Worm (Caenorhabditis elegans) whole organism, L4/young adult: Measurements from ENCODE around the gene R01B10.2.
A peak's percentile ranks its signal among the peaks of the same experiment; 100 is the strongest.
"Not testable (repeated sequence)": the region's sequence is repeated elsewhere in the genome, so short reads cannot be mapped to it uniquely, and the experiment has no call there.

Experiments used
- W03F9.2 ChIP-seq: fragments of 150-350 bp; optimal IDR thresholded peaks from 2 replicates; lab custom pipeline; 2014; ENCODE audit warnings: missing biosample characterization, missing genetic modification characterization
- dao-5 ChIP-seq: sonication (generic microtip); optimal IDR thresholded peaks from 2 replicates; lab custom pipeline; 2016; ENCODE audit warnings: missing genotype, missing genetic modification characterization, moderate library complexity, missing compliant biosample characterization
- him-1 ChIP-seq: sonication (generic microtip); optimal IDR thresholded peaks from 2 replicates; lab custom pipeline; 2016; ENCODE audit warnings: missing genotype, missing genetic modification reagents, missing genetic modification characterization, missing compliant biosample characterization

Gene R01B10.2

DNA sequence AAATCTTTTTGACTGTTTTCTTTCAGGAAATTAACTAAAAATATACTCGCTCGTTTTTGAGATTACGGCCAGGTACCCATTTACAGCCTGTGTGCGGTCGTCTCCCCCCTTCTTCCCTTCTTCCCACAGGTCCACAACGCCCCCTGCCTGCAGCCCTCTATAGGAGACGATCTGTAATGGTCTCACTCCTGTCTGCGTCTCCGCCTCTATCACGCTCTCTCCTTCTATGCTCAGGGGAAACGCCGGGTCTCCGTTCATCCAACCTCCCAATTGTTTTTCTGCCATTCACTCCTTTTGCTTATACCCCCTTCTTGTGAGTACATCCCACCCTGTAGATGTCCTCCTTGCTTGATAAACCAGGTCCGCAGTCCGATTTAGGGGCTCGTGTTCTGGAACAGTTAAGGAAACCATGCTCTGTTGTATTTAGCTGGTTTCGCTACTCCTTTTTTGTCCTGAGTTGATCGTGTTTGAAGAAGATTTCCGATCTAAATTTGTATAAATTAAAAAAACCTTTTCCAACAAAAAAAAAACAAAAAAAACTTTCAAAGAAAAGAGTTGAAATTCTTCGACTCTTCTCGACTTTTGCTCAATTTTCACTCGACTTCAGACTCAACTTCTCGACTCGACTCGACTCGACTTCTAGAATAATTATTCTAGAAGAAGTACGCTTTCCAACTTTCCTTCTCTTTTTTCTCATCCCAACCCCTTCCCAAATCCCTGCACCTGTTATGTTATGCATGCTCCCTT, 2.7 kb downstream of the R01B10.2 start, which contains the start of gene F29G9.1:
Gene F29G9.1, plus strand, starts transcription at position 697 of the 747 bp plus-strand sequence.
- not testable (repeated sequence) for TF ChIP-seq dao-5 (tag; lab: Kevin White, UChicago); him-1 (tag; lab: Kevin White, UChicago); W03F9.2

DNA sequence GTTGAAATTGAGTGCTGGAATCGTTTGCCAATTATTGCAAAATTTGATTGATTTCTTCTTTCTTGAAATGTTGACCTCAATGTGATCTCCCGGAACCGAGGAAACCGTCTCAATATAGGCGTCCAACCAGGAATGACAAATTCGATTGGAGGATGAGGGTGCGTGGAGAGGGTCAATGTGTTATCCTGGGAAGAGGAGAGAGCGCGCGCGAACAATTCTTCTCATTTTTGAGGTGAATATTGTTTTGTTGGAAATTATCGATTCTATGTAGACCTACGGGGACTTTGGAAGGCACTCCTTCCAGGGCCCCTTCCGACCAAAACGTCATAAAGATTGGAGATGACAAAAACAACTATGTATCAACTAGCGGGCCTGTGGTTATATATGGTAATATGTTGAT, 4.7 kb downstream of the R01B10.2 start:
- TF ChIP-seq dao-5 (tag; lab: Kevin White, UChicago) (no peak), him-1 (tag; lab: Kevin White, UChicago) (no peak), W03F9.2 (no peak)

DNA sequence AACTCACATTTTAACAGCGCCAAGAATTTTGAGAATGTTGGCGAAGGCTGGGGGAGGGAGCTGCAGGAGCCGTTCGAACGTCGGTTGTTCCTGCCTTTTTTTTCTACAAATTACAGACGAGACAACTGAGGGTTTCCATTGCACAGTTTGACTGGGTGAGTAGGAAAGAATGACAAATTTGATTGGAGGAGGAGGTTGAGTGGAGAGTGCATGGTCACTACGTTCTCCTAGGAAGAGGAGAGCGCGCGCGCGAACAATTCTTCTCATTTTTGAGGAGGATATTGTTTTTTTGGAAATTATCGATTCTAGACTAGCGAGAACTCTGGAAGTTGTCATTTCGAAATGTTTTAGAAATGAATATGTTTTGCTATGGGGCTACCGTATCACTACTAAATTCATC, 6.6 kb downstream of the R01B10.2 start, which contains the start of gene dhs-17:
Gene dhs-17, minus strand, starts transcription at position 101 of the 400 bp plus-strand sequence.
- no peak for TF ChIP-seq dao-5 (tag; lab: Kevin White, UChicago)
- TF ChIP-seq W03F9.2 = no peak
- no peak for TF ChIP-seq him-1 (tag; lab: Kevin White, UChicago)

DNA sequence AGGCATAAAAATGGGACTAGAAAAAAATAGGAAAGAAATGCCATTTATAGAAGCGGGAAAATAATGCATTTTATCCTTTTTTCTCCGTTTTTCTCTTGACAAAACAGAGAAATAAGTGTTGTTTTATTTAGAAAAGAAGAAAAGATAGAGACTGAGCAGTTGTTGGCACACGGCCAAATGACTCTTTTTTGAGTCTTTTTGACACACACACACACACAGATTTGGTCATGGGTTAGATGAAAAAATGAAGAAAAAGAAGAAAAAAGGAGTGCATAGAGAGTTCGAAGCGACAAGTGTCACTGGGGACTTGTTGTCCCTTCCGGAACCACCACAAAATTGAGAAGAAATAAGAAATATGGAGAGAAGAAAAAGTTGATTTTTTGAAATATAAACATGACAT, 7.8 kb downstream of the R01B10.2 start:
- TF ChIP-seq W03F9.2 = no peak
- TF ChIP-seq dao-5 (tag; lab: Kevin White, UChicago) = no peak
- TF ChIP-seq him-1 (tag; lab: Kevin White, UChicago) = no peak

DNA sequence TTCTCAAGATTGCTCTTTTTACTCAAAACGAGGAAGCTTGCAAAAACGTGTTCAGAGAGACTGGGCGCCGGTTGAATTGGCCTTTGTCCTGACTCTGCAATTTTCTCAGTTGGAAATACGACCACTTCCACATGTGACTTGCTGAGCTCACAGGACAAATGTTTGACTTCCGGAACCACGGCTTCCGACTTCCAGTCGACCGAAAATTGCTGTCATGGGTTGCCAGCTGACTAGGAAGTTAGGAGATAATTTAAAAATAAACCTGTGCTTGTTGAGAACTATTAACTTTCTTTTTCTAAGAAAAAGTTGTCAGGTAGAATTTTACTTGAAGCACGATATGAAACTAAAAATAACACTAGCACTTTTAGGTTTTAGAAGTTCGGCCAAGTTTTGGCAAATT, 9.7 kb downstream of the R01B10.2 start:
- TF ChIP-seq him-1 (tag; lab: Kevin White, UChicago) (no peak), W03F9.2 (no peak), dao-5 (tag; lab: Kevin White, UChicago) (no peak)

DNA sequence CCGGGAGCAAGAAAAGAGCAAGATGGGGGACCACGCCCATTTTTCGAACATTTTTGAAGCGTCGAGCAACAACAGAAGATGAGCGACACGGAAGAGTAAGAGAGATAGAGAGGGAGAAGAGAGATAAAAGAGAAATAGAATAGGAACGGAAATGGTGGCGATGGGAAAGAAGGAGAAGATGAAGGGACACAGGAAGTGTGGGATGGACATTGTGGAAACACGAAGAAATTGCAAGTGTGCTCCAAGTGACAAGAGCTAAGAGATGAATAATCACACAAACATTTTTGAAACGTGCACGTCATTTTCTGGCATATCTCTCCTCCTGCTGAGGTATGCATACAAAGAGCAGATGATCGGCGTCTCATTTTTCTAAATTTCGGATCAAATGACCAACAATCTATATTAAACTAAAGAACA, 10.7 kb downstream of the R01B10.2 start:
- TF ChIP-seq him-1 (tag; lab: Kevin White, UChicago) = peak; percentile 48
- no peak for TF ChIP-seq dao-5 (tag; lab: Kevin White, UChicago)

DNA sequence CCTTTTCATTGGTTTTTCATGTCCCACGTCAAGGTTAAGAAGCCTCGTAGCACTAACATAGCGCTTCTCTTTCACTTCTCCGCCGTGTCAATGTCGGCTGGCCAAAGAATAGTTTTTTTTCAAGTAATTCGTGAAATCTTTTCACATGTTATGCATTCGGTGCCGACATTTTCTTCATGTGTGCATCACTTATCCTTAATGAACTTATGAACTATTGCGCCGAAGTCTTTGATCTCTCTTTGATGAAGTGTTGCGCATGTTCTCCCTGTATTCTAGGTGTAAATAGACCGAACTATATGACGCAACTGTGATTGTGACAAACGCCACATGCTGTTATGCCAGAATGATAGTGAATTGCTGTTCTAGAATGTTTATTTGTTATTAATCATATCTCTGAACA, 19.2 kb downstream of the R01B10.2 start:
- no peak for TF ChIP-seq him-1 (tag; lab: Kevin White, UChicago)
- no peak for TF ChIP-seq W03F9.2
- TF ChIP-seq dao-5 (tag; lab: Kevin White, UChicago) = no peak

DNA sequence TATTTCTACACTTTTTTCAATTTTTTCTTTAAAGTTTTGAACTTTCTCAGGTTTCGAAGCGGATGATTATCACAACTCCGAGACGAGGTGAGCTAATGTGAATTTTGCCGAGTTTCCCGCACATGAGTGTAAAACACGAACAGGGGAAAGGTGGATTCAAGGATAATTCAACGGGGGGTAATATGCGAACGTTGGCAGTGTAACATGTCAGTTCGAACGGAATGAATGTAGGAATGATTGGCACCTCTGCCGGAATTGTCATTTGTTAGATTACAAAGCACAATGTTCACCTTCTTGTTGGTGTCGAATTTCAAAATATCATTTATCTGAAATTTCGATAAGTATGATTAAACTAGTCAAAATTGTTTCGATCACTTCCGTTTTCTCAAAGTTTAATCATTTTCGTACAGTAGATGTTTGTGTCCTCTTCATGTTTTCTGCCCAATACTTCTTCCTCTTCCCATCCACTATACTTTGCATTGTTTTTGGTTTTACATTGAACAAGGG, 22.3 kb downstream of the R01B10.2 start, which contains the start of gene picc-1:
Gene picc-1, plus strand, starts transcription at position 51 of the 507 bp plus-strand sequence.
- TF ChIP-seq W03F9.2 = no peak
- no peak for TF ChIP-seq dao-5 (tag; lab: Kevin White, UChicago)
- no peak for TF ChIP-seq him-1 (tag; lab: Kevin White, UChicago)

DNA sequence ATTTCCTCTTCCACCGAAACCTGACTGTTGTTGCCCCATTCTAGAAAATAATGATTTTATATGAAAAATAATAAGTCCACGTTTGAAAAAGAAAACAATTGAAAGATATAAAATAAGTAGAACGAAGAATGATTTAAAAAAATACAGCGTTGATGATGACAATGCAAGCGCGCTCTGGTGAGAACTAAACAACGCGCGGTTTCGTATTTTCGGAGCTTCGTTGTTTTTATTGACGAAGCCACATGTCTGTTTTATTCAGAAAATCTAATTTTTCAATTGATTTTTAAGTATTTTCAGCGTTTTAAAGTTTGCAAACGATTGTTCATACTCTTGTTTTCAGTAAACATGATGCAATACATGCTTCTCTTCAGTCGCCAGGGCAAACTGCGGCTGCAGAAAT, 23.6 kb downstream of the R01B10.2 start, which contains the start of the genes rpt-2 and aps-1:
Gene rpt-2, minus strand, starts transcription at position 40 of the 400 bp plus-strand sequence.
Gene aps-1, plus strand, starts transcription at position 341 of the 400 bp plus-strand sequence.
- peak; percentile 90 for TF ChIP-seq W03F9.2
- TF ChIP-seq him-1 (tag; lab: Kevin White, UChicago) = no peak

DNA sequence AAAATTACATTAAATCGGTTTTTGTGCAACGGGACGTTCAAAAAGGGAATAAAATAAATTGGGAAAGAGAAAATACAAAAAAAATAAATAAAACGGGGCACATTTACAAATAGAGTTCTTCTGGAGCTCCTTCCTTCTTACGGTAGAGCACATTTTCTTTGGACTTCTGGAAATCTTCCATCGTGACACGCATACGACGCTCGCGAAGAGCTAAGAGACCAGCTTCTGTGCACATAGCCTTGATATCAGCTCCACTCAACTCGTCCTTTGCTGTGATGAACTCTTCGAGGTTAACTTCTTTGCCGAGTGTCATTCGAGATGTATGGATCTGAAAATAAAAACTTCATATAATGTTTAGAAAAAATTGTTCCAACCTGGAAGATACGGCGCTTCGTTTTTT, 25.2 kb downstream of the R01B10.2 start:
- TF ChIP-seq him-1 (tag; lab: Kevin White, UChicago) (no peak), W03F9.2 (no peak), dao-5 (tag; lab: Kevin White, UChicago) (no peak)

DNA sequence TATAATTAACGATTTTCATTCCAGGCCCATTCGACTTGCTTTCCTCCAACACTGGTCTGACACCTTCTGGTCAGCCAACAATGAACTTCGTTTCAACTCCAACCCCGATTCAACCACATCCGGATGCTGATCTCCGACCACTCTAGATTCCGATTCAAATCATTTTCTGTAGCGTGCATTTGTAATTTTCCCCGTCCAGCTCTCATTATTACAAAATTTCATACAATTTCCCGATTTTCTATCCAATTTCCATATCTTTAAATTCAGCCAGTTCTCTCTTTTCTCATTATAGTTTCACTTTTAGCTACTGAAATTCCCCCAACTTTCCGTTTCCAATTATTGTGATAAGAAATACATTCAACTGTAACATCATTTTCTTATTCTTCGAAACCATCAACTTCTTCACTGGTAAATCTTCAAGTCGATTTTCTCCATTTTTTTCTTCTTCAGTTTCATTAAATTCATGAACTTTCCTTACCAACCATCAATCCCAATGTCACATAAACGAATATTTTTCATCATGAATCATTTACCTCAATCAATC, 25.7 kb downstream of the R01B10.2 start:
- no peak for TF ChIP-seq him-1 (tag; lab: Kevin White, UChicago)
- TF ChIP-seq W03F9.2 = no peak
- no peak for TF ChIP-seq dao-5 (tag; lab: Kevin White, UChicago)

DNA sequence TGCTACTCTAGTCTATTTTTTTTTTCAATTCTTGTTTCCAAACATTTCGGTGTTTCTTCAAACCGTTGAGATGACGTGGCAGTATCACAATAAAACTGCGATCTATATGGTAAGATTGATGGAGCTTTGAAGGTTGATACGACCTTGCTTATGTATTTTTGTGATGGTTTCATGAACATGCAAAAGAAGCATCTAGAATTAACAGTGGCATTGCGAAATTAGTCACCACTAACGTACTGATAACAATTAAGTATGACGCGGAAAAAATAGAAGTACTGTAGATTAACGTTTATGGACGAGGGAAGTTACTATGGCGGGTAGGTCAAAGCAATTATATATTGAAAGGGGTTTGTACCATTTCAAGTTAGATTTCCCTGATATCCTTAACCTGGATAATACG, 28.9 kb downstream of the R01B10.2 start:
- no peak for TF ChIP-seq W03F9.2
- no peak for TF ChIP-seq dao-5 (tag; lab: Kevin White, UChicago)
- no peak for TF ChIP-seq him-1 (tag; lab: Kevin White, UChicago)

DNA sequence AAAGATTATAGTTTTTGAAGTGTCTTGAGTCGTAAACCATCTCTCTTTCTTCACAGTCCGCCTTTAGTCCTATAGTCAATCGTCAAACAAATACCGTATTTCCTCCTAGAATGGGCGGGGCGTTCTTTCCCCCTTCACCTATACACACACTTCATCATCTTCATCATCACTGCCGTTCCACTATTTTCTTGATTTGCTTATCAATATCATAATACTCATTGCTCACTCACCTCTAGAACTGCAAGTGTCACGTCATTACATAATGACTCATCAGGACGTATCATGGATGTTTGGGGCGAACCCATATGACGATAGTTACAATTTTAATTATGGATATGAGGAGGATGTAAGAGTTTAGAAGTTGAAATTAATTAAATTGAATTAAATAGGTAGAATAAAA, 30.6 kb downstream of the R01B10.2 start:
- TF ChIP-seq him-1 (tag; lab: Kevin White, UChicago) = no peak

DNA sequence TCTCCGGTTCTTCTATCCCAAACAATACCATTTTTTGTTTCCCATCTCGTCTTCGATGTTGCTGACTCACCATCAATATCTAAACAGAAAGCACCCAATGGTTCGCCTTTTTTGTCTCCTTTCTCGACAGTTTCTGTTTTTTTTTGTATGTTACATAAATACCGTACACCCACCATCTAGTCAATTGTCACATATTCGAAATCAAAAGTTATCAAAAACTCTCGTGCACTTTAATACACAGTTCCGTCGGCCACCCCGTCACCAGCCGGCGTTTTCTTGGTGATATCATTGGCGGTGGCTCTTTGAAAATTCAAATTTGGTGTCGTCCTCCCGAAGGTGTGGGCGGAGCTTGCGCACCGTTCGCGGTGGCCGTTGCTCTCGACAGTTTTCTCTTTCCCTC, 33.3 kb downstream of the R01B10.2 start:
- no peak for TF ChIP-seq him-1 (tag; lab: Kevin White, UChicago)
- no peak for TF ChIP-seq W03F9.2
- TF ChIP-seq dao-5 (tag; lab: Kevin White, UChicago) = no peak
